Fruit fly (Drosophila melanogaster) whole organism, embryonic: ENCODE measurements around the gene Roc1b.

ENCODE experiments used
- Bteb2 ChIP-seq: fragments of 200-800 bp; sonication (Bioruptor generic); optimal IDR thresholded peaks from 2 replicates; lab custom pipeline; 2016; ENCODE audit warnings: missing biosample characterization, missing genetic modification characterization
- CG10321 ChIP-seq: fragments of 200-800 bp; sonication (Bioruptor generic); IDR thresholded peaks from 2 replicates; pipeline ENCODE4 v1.3.6; 2022; ENCODE audit warnings: missing biosample characterization, missing genetic modification characterization
- CG12155 ChIP-seq: fragments of 200-800 bp; sonication (Bioruptor generic); optimal IDR thresholded peaks from 3 replicates; lab custom pipeline; 2016; ENCODE audit warnings: missing biosample characterization, missing genetic modification characterization
- CG12391 ChIP-seq: fragments of 200-800 bp; sonication (Bioruptor generic); optimal IDR thresholded peaks from 3 replicates; lab custom pipeline; 2018; ENCODE audit warnings: missing biosample characterization, mild to moderate bottlenecking, missing genetic modification characterization, moderate library complexity
- CG13775 ChIP-seq: fragments of 200-800 bp; sonication (Bioruptor generic); optimal IDR thresholded peaks from 3 replicates; lab custom pipeline; 2017; ENCODE audit warnings: missing biosample characterization, mild to moderate bottlenecking, missing genetic modification characterization
- CG14710 ChIP-seq: fragments of 200-800 bp; sonication (Bioruptor generic); optimal IDR thresholded peaks from 3 replicates; lab custom pipeline; 2019; ENCODE audit warnings: missing biosample characterization, mild to moderate bottlenecking, missing genetic modification characterization, moderate library complexity
- CG15514 ChIP-seq: fragments of 200-800 bp; sonication (Bioruptor generic); optimal IDR thresholded peaks from 3 replicates; lab custom pipeline; 2017; ENCODE audit warnings: missing biosample characterization, missing genetic modification characterization, mild to moderate bottlenecking, moderate library complexity, missing genetic modification reagents
- CG1603 ChIP-seq: fragments of 200-800 bp; sonication (Bioruptor generic); optimal IDR thresholded peaks from 2 replicates; lab custom pipeline; 2019; ENCODE audit warnings: missing biosample characterization, mild to moderate bottlenecking, missing genetic modification characterization, moderate library complexity
- CG17568 ChIP-seq: fragments of 200-800 bp; sonication (Bioruptor generic); optimal IDR thresholded peaks from 2 replicates; lab custom pipeline; 2018; ENCODE audit warnings: missing biosample characterization, mild to moderate bottlenecking, missing genetic modification characterization, moderate library complexity
- CG2129 ChIP-seq: fragments of 200-800 bp; sonication (Bioruptor generic); IDR thresholded peaks from 2 replicates; pipeline ENCODE4 v1.3.6; 2022; ENCODE audit warnings: missing biosample characterization, missing genetic modification characterization; ENCODE audit not compliant: partially characterized antibody
- CG30020 ChIP-seq: fragments of 200-800 bp; optimal IDR thresholded peaks from 2 replicates; lab custom pipeline; 2019; ENCODE audit warnings: missing biosample characterization, mild to moderate bottlenecking, missing genetic modification characterization, moderate library complexity
- CG32767 ChIP-seq: fragments of 200-800 bp; sonication (Bioruptor generic); IDR thresholded peaks from 2 replicates; pipeline ENCODE4 v1.3.6; 2022; ENCODE audit warnings: missing biosample characterization, missing genetic modification characterization
- CG6272 ChIP-seq: fragments of 200-800 bp; sonication (Bioruptor generic); IDR thresholded peaks from 2 replicates; pipeline ENCODE4 v1.3.6; 2022; ENCODE audit warnings: missing biosample characterization, missing genetic modification characterization
- CG6791 ChIP-seq: fragments of 200-800 bp; sonication (Bioruptor generic); IDR thresholded peaks from 3 replicates; pipeline ENCODE4 v1.3.6; 2022; ENCODE audit warnings: missing biosample characterization, missing genetic modification characterization; ENCODE audit not compliant: partially characterized antibody
- CG8924 ChIP-seq: fragments of 200-800 bp; optimal IDR thresholded peaks from 3 replicates; lab custom pipeline; 2019; ENCODE audit warnings: missing biosample characterization, mild to moderate bottlenecking, missing genetic modification characterization, moderate library complexity
- CG9437 ChIP-seq: fragments of 200-800 bp; sonication (Bioruptor generic); optimal IDR thresholded peaks from 2 replicates; lab custom pipeline; 2018; ENCODE audit warnings: missing biosample characterization, mild to moderate bottlenecking, missing genetic modification characterization
- CG9727 ChIP-seq: fragments of 200-800 bp; sonication (Bioruptor generic); optimal IDR thresholded peaks from 3 replicates; lab custom pipeline; 2017; ENCODE audit warnings: missing biosample characterization, mild to moderate bottlenecking, missing genetic modification characterization
- D ChIP-seq, 2 experiments: fragments of 200-800 bp in 1 of 2; fragments of >200 bp in 1 of 2; sonication (Bioruptor generic) in 1 of 2; optimal IDR thresholded peaks; 2 replicates in 1 of 2; 3 replicates in 1 of 2; lab custom pipeline; 2017; ENCODE audit warnings: mild to moderate bottlenecking in 1 of 2, missing biosample characterization in 1 of 2, missing genetic modification characterization in 1 of 2, missing genetic modification reagents in 1 of 2
- Nf-YB ChIP-seq: fragments of 200-800 bp; sonication (Bioruptor generic); optimal IDR thresholded peaks from 3 replicates; lab custom pipeline; 2019; ENCODE audit warnings: missing biosample characterization, mild to moderate bottlenecking, missing genetic modification characterization, moderate library complexity
- Nf-YC ChIP-seq: fragments of 200-800 bp; optimal IDR thresholded peaks from 3 replicates; lab custom pipeline; 2019; ENCODE audit warnings: missing biosample characterization, mild to moderate bottlenecking, missing genetic modification characterization, moderate library complexity
- TFAM ChIP-seq: fragments of 200-800 bp; sonication (Bioruptor generic); optimal IDR thresholded peaks from 2 replicates; lab custom pipeline; 2017; ENCODE audit warnings: missing biosample characterization, missing genetic modification characterization, inconsistent platforms
- Usf ChIP-seq: fragments of 200-800 bp; sonication (Bioruptor generic); optimal IDR thresholded peaks from 2 replicates; lab custom pipeline; 2017; ENCODE audit warnings: missing genotype, missing biosample characterization, missing genetic modification characterization
- abd-A ChIP-seq: fragments of 200-800 bp; sonication (Bioruptor generic); optimal IDR thresholded peaks from 3 replicates; lab custom pipeline; 2019; ENCODE audit warnings: missing biosample characterization, mild to moderate bottlenecking, missing genetic modification characterization, moderate library complexity
- amos ChIP-seq: fragments of 200-800 bp; sonication (Bioruptor generic); IDR thresholded peaks from 2 replicates; pipeline ENCODE4 v1.3.6; 2022; ENCODE audit warnings: missing biosample characterization, missing genetic modification characterization; ENCODE audit not compliant: partially characterized antibody
- cad ChIP-seq: fragments of >200 bp; optimal IDR thresholded peaks from 2 replicates; lab custom pipeline; 2017; ENCODE audit warnings: missing biosample characterization, missing genetic modification characterization
- cg ChIP-seq: fragments of 200-800 bp; sonication (Bioruptor generic); optimal IDR thresholded peaks from 3 replicates; lab custom pipeline; 2019; ENCODE audit warnings: missing biosample characterization, mild to moderate bottlenecking, missing genetic modification characterization, moderate library complexity
- croc ChIP-seq: fragments of 200-800 bp; sonication (Bioruptor generic); conservative IDR thresholded peaks from 3 replicates; pipeline ENCODE4 v1.3.6; 2022; ENCODE audit warnings: missing biosample characterization, missing genetic modification characterization
- dan ChIP-seq: fragments of 200-800 bp; sonication (Bioruptor generic); IDR thresholded peaks from 2 replicates; pipeline ENCODE4 v1.3.6; 2022; ENCODE audit warnings: missing biosample characterization, missing genetic modification characterization
- gcm ChIP-seq: fragments of 200-800 bp; sonication (Bioruptor generic); optimal IDR thresholded peaks from 2 replicates; lab custom pipeline; 2019; ENCODE audit warnings: missing biosample characterization, mild to moderate bottlenecking, missing genetic modification characterization, moderate library complexity
- mirr ChIP-seq: fragments of 200-800 bp; sonication (Bioruptor generic); optimal IDR thresholded peaks from 3 replicates; lab custom pipeline; 2018; ENCODE audit warnings: missing biosample characterization, mild to moderate bottlenecking, missing genetic modification characterization
- nerfin-2 ChIP-seq: fragments of 200-800 bp; sonication (Bioruptor generic); IDR thresholded peaks from 2 replicates; pipeline ENCODE4 v1.3.6; 2022; ENCODE audit warnings: missing biosample characterization, missing genetic modification characterization; ENCODE audit not compliant: partially characterized antibody
- pan ChIP-seq, 4 experiments: fragments of >200 bp in 3 of 4; fragments of 200-800 bp in 1 of 4; sonication (Bioruptor generic) in 1 of 4; optimal IDR thresholded peaks in 3 of 4; IDR thresholded peaks in 1 of 4; 2 replicates each; pipeline versions ENCODE4 v1.3.6 to Lab custom; 2017 to 2022; ENCODE audit warnings: missing biosample characterization in 2 of 4, missing genetic modification characterization in 2 of 4, mixed read lengths in 1 of 4
- phol ChIP-seq: fragments of 200-800 bp; sonication (Bioruptor generic); optimal IDR thresholded peaks from 3 replicates; lab custom pipeline; 2018; ENCODE audit warnings: missing biosample characterization, mild to moderate bottlenecking, missing genetic modification characterization, moderate library complexity
- repo ChIP-seq: fragments of 200-800 bp; sonication (Bioruptor generic); optimal IDR thresholded peaks from 2 replicates; lab custom pipeline; 2016; ENCODE audit warnings: missing biosample characterization, missing genetic modification characterization
- ro ChIP-seq: fragments of 200-800 bp; sonication (Bioruptor generic); IDR thresholded peaks from 2 replicates; pipeline ENCODE4 v1.3.6; 2022; ENCODE audit warnings: missing biosample characterization, missing genetic modification characterization
- slou ChIP-seq: fragments of 200-800 bp; sonication (Bioruptor generic); optimal IDR thresholded peaks from 3 replicates; lab custom pipeline; 2016; ENCODE audit warnings: missing biosample characterization, missing genetic modification characterization
- sna ChIP-seq: fragments of 200-800 bp; sonication (Bioruptor generic); IDR thresholded peaks from 2 replicates; pipeline ENCODE4 v1.3.6; 2022; ENCODE audit warnings: missing biosample characterization, missing genetic modification characterization; ENCODE audit not compliant: partially characterized antibody
- sr ChIP-seq: fragments of 200-800 bp; sonication (Bioruptor generic); IDR thresholded peaks from 3 replicates; pipeline ENCODE4 v1.3.6; 2022; ENCODE audit warnings: missing biosample characterization, missing genetic modification characterization
- zf30C ChIP-seq: fragments of 200-800 bp; sonication (Bioruptor generic); optimal IDR thresholded peaks from 3 replicates; lab custom pipeline; 2018; ENCODE audit warnings: missing biosample characterization, mild to moderate bottlenecking, missing genetic modification characterization

Gene Roc1b

dm6 chr3L:361201-361600 is 3.4 kb downstream of the Roc1b start, which contains the start of the genes Cdc5 and CG1233 (continued):
- TF ChIP-seq repo, result peak; percentile 20
- no peak for TF ChIP-seq TFAM
- no peak for TF ChIP-seq ro (GFP tag; lab: Robert Waterston, UW)
- TF ChIP-seq CG8924 (tag; lab: Kevin White, UChicago), result peak; percentile 44
- no peak for TF ChIP-seq Usf (GFP tag; lab: Kevin White, UChicago)
- TF ChIP-seq CG2129 (GFP tag; lab: Robert Waterston, UW), result no peak
- TF ChIP-seq CG9727, result peak; percentile 55

- TF ChIP-seq CG6791 (no peak), CG12391 (tag; lab: Kevin White, UChicago) (no peak), CG30020 (tag; lab: Kevin White, UChicago) (no peak), pan (optimal IDR thresholded peaks at IDR 0.05; lab: Kevin White, UChicago) (no peak), pan (GFP tag; optimal IDR thresholded peaks at IDR 0.05 in 1 of 2, IDR thresholded peaks at IDR 0.05 in 1 of 2) (no peak)
These were observed 8.6 kb downstream of the Roc1b start, which contains the start of gene CG13884 for dm6 chr3L:366337-366736. Gene CG13884, minus strand, starts transcription at chr3L:366437.

- TF ChIP-seq nerfin-2 (GFP tag; lab: Robert Waterston, UW) (no peak), slou (GFP tag; lab: Kevin White, UChicago) (no peak), phol (tag; lab: Kevin White, UChicago) (peak; percentile 48), CG14710 (no peak), CG13775 (no peak), sr (peak; percentile 64; the same call in 1 of the 3 replicates), CG12155 (no peak), sna (no peak), CG32767 (no peak), cad (GFP tag; lab: Kevin White, UChicago) (no peak), Bteb2 (no peak), CG6272 (GFP tag; lab: Robert Waterston, UW) (no peak), cg (GFP tag; lab: Kevin White, UChicago) (peak; percentile 6), abd-A (no peak), CG9437 (no peak), gcm (GFP tag; lab: Kevin White, UChicago) (peak; percentile 85), CG15514 (no peak), pan (optimal IDR thresholded peaks at IDR 0.05; lab: Kevin White, UChicago) (no peak), pan (GFP tag; optimal IDR thresholded peaks at IDR 0.05 in 1 of 2, IDR thresholded peaks at IDR 0.05 in 1 of 2) (no peak), D (optimal IDR thresholded peaks at IDR 0.05; lab: Kevin White, UChicago) (no peak), D (GFP tag; optimal IDR thresholded peaks at IDR 0.05; lab: Kevin White, UChicago) (no peak), Nf-YC (tag; lab: Kevin White, UChicago) (peak; percentile 87), mirr (GFP tag; lab: Kevin White, UChicago) (no peak), dan (GFP tag; lab: Robert Waterston, UW) (no peak), CG17568 (no peak), CG1603 (no peak), zf30C (peak; percentile 11), CG10321 (GFP tag; lab: Robert Waterston, UW) (peak; percentile 68), amos (GFP tag; lab: Robert Waterston, UW) (no peak), Nf-YB (GFP tag; lab: Kevin White, UChicago) (peak; percentile 94), croc (no peak)
- TF ChIP-seq, all 482 proteins: peak for 8
These were observed 13.4 kb downstream of the Roc1b start for dm6 chr3L:371228-371627.
